Worm (Caenorhabditis elegans): ENCODE measurements around the gene Y37D8A.19.

ce11 chrIII:12880704-12881103 is 49.0 kb upstream of the Y37D8A.19 start:
- TF ChIP-seq dao-5 (tag; optimal IDR thresholded peaks at IDR 0.05) (no peak), him-1 (tag; optimal IDR thresholded peaks at IDR 0.05) (no peak), W03F9.2 (tag; optimal IDR thresholded peaks at IDR 0.05) (no peak)

All from whole organism, L4/young adult.